Worm (Caenorhabditis elegans) whole organism, early embryonic: ENCODE data around the gene ptp-4A2.

ENCODE experiments used
- B0310.2 ChIP-seq: sonication (generic microtip); optimal IDR thresholded peaks from 2 replicates; lab custom pipeline; 2016; ENCODE audit warnings: mild to moderate bottlenecking, missing genetic modification characterization, missing compliant biosample characterization
- F13C5.2 ChIP-seq: sonication (generic microtip); optimal IDR thresholded peaks from 2 replicates; lab custom pipeline; 2017; ENCODE audit warnings: mild to moderate bottlenecking, missing genetic modification characterization, inconsistent platforms, missing compliant biosample characterization
- aly-1 ChIP-seq: sonication (generic microtip); optimal IDR thresholded peaks from 2 replicates; lab custom pipeline; 2016; ENCODE audit warnings: missing genetic modification characterization, missing compliant biosample characterization
- ama-1 ChIP-seq: fragments of 150-350 bp; optimal IDR thresholded peaks from 2 replicates; lab custom pipeline; 2014
- ceh-13 ChIP-seq: fragments of 200-800 bp; sonication (Bioruptor generic); optimal IDR thresholded peaks from 2 replicates; lab custom pipeline; 2018; ENCODE audit warnings: mild to moderate bottlenecking, missing genetic modification characterization, missing compliant biosample characterization
- ceh-36 ChIP-seq: sonication (generic microtip); optimal IDR thresholded peaks from 2 replicates; lab custom pipeline; 2016; ENCODE audit warnings: missing genetic modification characterization, inconsistent platforms, missing compliant biosample characterization
- ets-7 ChIP-seq: sonication (generic microtip); optimal IDR thresholded peaks from 2 replicates; lab custom pipeline; 2016; ENCODE audit warnings: missing genotype, missing genetic modification characterization, missing compliant biosample characterization
- flt-1 ChIP-seq: fragments of 200-800 bp; sonication (Bioruptor generic); IDR thresholded peaks from 2 replicates; pipeline ENCODE4 v1.3.6; 2022; ENCODE audit warnings: missing genetic modification characterization, missing compliant biosample characterization
- hnd-1 ChIP-seq: sonication (generic microtip); optimal IDR thresholded peaks from 2 replicates; lab custom pipeline; 2016; ENCODE audit warnings: missing genetic modification characterization, missing compliant biosample characterization
- pes-1 ChIP-seq: fragments of 200-800 bp; sonication (Bioruptor generic); IDR thresholded peaks from 2 replicates; pipeline ENCODE4 v1.3.6; 2022; ENCODE audit warnings: missing genetic modification reagents, missing genetic modification characterization, missing compliant biosample characterization
- scrt-1 ChIP-seq: fragments of 200-800 bp; sonication (Bioruptor generic); IDR thresholded peaks from 2 replicates; pipeline ENCODE4 v1.3.6; 2022; ENCODE audit warnings: missing genetic modification characterization, missing compliant biosample characterization
- tra-4 ChIP-seq: sonication (generic microtip); optimal IDR thresholded peaks from 2 replicates; lab custom pipeline; 2017; ENCODE audit warnings: missing genetic modification characterization, missing compliant biosample characterization

ce11 chrX:3991652-3992051 lies 48.5 kb upstream of the ptp-4A2 start:
- TF ChIP-seq ama-1 (lab: Kevin White, UChicago) (no peak), flt-1 (GFP tag; lab: Robert Waterston, UW) (no peak), hnd-1 (tag; lab: Kevin White, UChicago) (no peak), ceh-13 (GFP tag; lab: Kevin White, UChicago) (no peak), aly-1 (tag; lab: Kevin White, UChicago) (no peak), ets-7 (tag; lab: Kevin White, UChicago) (no peak), scrt-1 (GFP tag; lab: Robert Waterston, UW) (no peak), F13C5.2 (no peak), ceh-36 (tag; lab: Kevin White, UChicago) (no peak), pes-1 (GFP tag; lab: Robert Waterston, UW) (no peak), tra-4 (tag; lab: Kevin White, UChicago) (no peak), B0310.2 (tag; lab: Kevin White, UChicago) (no peak)
